Worm (Caenorhabditis elegans) whole organism, late embryonic: Measurements from ENCODE around the gene flp-6.

Experiments
- K02D7.2 ChIP-seq: sonication (generic microtip); optimal IDR thresholded peaks from 2 replicates; lab custom pipeline; 2017; ENCODE audit warnings: mild to moderate bottlenecking, missing genetic modification characterization, missing compliant biosample characterization
- ceh-45 ChIP-seq: fragments of 200-800 bp; sonication (Bioruptor generic); IDR thresholded peaks from 2 replicates; pipeline ENCODE4 v1.3.6; 2022; ENCODE audit warnings: missing genetic modification reagents, missing genetic modification characterization, missing compliant biosample characterization
- dmd-4 ChIP-seq: sonication (generic microtip); optimal IDR thresholded peaks from 2 replicates; lab custom pipeline; 2016; ENCODE audit warnings: borderline replicate concordance, missing genetic modification characterization, missing compliant biosample characterization
- elt-2 ChIP-seq: sonication (generic microtip); optimal IDR thresholded peaks from 2 replicates; lab custom pipeline; 2016; ENCODE audit warnings: missing genetic modification reagents, missing genetic modification characterization, missing compliant biosample characterization
- lim-6 ChIP-seq: sonication (generic microtip); optimal IDR thresholded peaks from 2 replicates; lab custom pipeline; 2016; ENCODE audit warnings: missing genetic modification characterization, missing compliant biosample characterization
- lin-11 ChIP-seq: fragments of 200-800 bp; sonication (Bioruptor generic); optimal IDR thresholded peaks from 2 replicates; lab custom pipeline; 2018; ENCODE audit warnings: mild to moderate bottlenecking, missing genetic modification characterization, missing compliant biosample characterization
- nhr-11 ChIP-seq: fragments of 150-350 bp; optimal IDR thresholded peaks from 2 replicates; lab custom pipeline; 2014; ENCODE audit warnings: missing biosample characterization, missing genetic modification characterization
- sox-4 ChIP-seq: sonication (generic microtip); optimal IDR thresholded peaks from 2 replicates; lab custom pipeline; 2017; ENCODE audit warnings: mild to moderate bottlenecking, missing genetic modification characterization, inconsistent platforms, missing compliant biosample characterization
- unc-55 ChIP-seq: sonication (generic microtip); optimal IDR thresholded peaks from 2 replicates; lab custom pipeline; 2017; ENCODE audit warnings: missing biosample characterization, missing genetic modification reagents, missing genetic modification characterization
- unc-86 ChIP-seq: sonication (generic microtip); optimal IDR thresholded peaks from 2 replicates; lab custom pipeline; 2016; ENCODE audit warnings: missing genetic modification characterization, missing compliant biosample characterization

DNA sequence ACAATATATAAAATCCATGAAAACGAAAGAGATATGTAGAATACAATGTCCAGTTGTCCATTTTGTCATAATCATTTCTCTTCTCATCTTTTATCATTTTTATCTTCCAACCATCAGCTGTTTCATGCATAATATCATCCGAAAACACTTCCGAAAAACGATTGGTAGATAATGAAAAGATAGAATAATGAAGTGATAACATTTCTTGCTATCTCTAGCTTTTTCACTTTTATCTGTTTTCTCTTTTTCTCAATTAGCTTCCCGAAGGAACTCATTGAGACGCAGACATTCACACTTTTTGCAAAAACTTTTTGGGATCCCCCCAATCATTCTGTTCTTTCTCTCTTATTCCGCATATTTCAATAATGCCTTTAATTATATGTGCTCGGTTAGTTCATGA is 17.8 kb upstream of the flp-6 start:
- TF ChIP-seq unc-55 (GFP tag; lab: Kevin White, UChicago) (no peak), elt-2 (peak; percentile 85), sox-4 (no peak), ceh-45 (GFP tag; lab: Robert Waterston, UW) (no peak), unc-86 (tag; lab: Kevin White, UChicago) (no peak), lin-11 (no peak), K02D7.2 (tag; lab: Kevin White, UChicago) (no peak), dmd-4 (tag; lab: Kevin White, UChicago) (no peak), lim-6 (tag; lab: Kevin White, UChicago) (no peak), nhr-11 (no peak)
